Worm (Caenorhabditis elegans) whole organism, L3 larva: Measurements from ENCODE around the gene B0024.3.

Source experiments
- lin-15B ChIP-seq: fragments of 150-350 bp; optimal IDR thresholded peaks from 2 replicates; lab custom pipeline; 2014; ENCODE audit warnings: missing biosample characterization, missing genetic modification characterization
- nhr-76 ChIP-seq: fragments of 150-350 bp; sonication (generic microtip); optimal IDR thresholded peaks from 5 replicates; lab custom pipeline; 2014; ENCODE audit warnings: missing biosample characterization, missing genetic modification characterization

DNA sequence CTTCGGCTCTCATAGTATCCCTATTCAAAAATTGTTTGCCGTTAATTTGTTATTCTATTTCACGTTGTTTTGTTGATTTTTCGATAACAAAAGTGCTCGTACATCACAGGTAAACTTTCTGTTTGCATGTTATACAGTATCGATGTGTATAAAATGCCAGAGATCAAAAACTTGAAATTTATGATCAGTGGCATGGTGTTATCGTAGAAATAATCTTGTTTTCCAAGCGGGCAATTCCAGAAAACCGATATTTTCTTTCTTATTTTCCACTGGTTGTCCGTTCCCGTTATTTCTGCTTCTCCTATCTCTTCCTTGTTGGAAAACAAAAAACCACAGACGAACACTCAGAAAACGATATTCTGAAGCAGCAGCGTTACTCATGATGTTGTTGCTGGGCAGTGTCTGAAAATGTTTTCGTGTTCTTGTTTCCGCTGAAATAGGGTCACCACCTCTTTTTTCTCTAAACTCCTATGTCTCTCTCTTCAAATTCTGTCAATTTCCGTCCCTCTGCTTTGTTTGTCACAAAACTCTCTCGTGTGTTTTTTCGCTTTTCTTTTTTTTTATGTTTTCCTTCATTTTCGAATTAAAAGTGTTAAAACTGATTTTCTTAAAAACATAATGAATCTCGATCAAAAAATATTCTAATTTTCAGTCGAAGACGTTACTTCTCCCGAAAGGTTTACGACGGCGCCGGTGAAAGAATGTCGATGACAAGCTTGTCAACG, 38.9 kb upstream of the B0024.3 start, which contains the start of gene akt-1:
- TF ChIP-seq lin-15B (tag; lab: Kevin White, UChicago) (no peak), nhr-76 (tag; lab: Kevin White, UChicago) (no peak)
